Worm (Caenorhabditis elegans): ENCODE results near the gene C54C6.7.
A peak's percentile ranks its signal among the peaks of the same experiment; 100 is the strongest.

The C54C6.7 gene

DNA sequence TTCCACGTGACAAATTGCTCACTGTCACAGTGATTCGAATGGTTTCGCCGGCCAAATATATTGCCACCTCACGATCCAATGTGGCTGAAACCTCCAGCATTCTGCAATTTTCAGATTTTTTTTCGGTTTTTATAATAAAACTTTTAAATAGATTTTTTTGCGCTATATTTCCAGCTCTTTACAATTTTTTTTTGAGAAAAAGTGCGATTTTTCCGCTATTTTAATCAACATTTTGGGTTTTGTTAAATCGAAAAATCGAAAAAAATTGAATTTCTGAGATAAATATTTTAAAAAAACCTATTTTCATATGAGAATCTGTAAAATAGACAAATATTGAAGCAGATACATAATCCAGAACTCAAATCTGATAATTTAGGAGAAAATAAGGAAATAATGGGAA is 47.3 kb downstream of the C54C6.7 start, which contains the start of gene M01F1.9:
TSS of gene M01F1.9 (minus strand) at position 101 of the 400 bp plus-strand sequence.
- TF ChIP-seq efl-1 (optimal IDR thresholded peaks at IDR 0.05) (no peak), efl-1 (GFP tag; optimal IDR thresholded peaks at IDR 0.05 in 1 of 2) (peak in 1 of 2 experiments; percentile 54), fkh-4 (tag; optimal IDR thresholded peaks at IDR 0.05; ENCODE audit: borderline replicate concordance) (no peak)
